Fruit fly (Drosophila melanogaster): ENCODE measurements around the gene sog.

sog gene

DNA sequence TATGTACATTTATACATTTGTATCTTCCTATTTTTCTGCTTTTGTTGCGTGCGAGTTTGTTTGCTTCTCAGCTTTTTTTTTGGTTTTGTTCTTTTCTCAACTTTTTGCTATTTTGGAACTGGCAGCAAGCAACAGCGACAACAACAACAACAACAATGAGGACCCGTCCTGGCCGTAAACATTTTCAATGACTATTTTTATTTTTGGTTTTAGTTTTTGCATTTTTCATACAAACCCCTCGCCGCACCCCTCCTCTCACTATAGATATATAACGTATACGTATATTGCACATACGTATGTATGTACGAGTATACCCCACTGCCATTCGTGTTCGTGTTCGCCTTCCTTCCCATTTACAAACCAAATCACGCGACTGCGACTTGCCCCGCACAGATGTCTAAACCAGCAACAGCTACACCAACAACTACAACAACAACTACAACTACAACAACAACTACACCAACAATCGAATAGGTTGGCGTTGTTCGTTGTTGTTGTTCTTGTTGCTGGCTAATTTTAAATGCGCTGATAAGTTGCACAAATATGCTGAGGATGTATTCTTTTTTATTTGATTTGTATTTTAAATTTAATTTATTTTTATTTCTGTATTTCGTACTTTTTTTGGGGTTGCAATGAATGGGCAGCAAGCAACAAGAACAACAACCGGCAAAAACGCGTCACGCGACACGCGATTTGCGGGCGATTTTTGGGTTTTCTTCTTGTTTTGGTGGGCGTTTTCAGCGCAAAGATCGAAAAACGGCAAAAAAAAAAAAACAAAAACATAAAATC is 12.6 kb downstream of the sog start:
- TF ChIP-seq Vsx2 (GFP tag; optimal IDR thresholded peaks at IDR 0.05; ENCODE audit: partially characterized antibody) (no peak), brk (GFP tag; optimal IDR thresholded peaks at IDR 0.05) (no peak), usp (GFP tag; optimal IDR thresholded peaks at IDR 0.05) (no peak), Hnf4 (GFP tag; optimal IDR thresholded peaks at IDR 0.05) (no peak), Hr78 (GFP tag; optimal IDR thresholded peaks at IDR 0.05) (no peak), Sp1 (GFP tag; optimal IDR thresholded peaks at IDR 0.05) (no peak), HLH106 (tag; optimal IDR thresholded peaks at IDR 0.05) (no peak), pan (optimal IDR thresholded peaks at IDR 0.05) (no peak), Rel (GFP tag; optimal IDR thresholded peaks at IDR 0.05) (no peak), Rel (tag; optimal IDR thresholded peaks at IDR 0.05) (no peak), lola (GFP tag; optimal IDR thresholded peaks at IDR 0.05) (no peak), Jra (GFP tag; optimal IDR thresholded peaks at IDR 0.05) (no peak), Abd-B (GFP tag; optimal IDR thresholded peaks at IDR 0.05) (no peak)

DNA sequence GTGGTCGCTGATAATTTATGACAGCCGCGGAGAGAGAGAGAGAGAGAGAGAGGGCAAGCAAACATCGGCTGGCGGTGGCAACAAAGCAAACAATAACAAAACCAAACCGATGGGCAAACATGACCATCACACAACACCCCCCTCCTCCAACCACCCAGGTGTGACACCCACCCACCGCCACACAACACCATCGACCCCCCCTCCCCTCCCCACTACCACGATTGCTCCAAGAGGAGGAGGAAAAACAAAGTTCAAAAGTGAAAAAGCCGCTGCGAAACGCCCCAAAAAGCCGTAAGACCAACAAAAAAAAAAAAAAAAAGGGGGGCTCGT is 13.6 kb downstream of the sog start:
- TF ChIP-seq ey (GFP tag; optimal IDR thresholded peaks at IDR 0.05), result no peak
- TF ChIP-seq Dfd (GFP tag; optimal IDR thresholded peaks at IDR 0.05), result peak; percentile 29

dm6 chrX:15618953-15619630 is 14.1 kb downstream of the sog start:
- TF ChIP-seq Hr78 (GFP tag; optimal IDR thresholded peaks at IDR 0.05) (no peak), Dif (GFP tag; optimal IDR thresholded peaks at IDR 0.05; ENCODE audit: partially characterized antibody) (no peak), Mio (GFP tag; optimal IDR thresholded peaks at IDR 0.05) (no peak), N (GFP tag; optimal IDR thresholded peaks at IDR 0.05) (no peak), Hr83 (GFP tag; optimal IDR thresholded peaks at IDR 0.05; ENCODE audit: poor library complexity, severe bottlenecking) (no peak), br (GFP tag; optimal IDR thresholded peaks at IDR 0.05) (no peak), GATAd (GFP tag; optimal IDR thresholded peaks at IDR 0.05) (no peak), Hnf4 (GFP tag; optimal IDR thresholded peaks at IDR 0.05) (no peak), lola (GFP tag; optimal IDR thresholded peaks at IDR 0.05) (no peak), psq (GFP tag; optimal IDR thresholded peaks at IDR 0.05) (no peak), dl (GFP tag; optimal IDR thresholded peaks at IDR 0.05; ENCODE audit: insufficient read depth in 1 of 2, partially characterized antibody in 2 of 2) (no peak), rgr (GFP tag; optimal IDR thresholded peaks at IDR 0.05) (peak; percentile 25), CG32264 (GFP tag; optimal IDR thresholded peaks at IDR 0.05) (no peak), Myc (optimal IDR thresholded peaks at IDR 0.05) (no peak), Vsx2 (GFP tag; optimal IDR thresholded peaks at IDR 0.05; ENCODE audit: partially characterized antibody) (no peak), usp (GFP tag; optimal IDR thresholded peaks at IDR 0.05) (no peak), dmrt93B (GFP tag; optimal IDR thresholded peaks at IDR 0.05) (peak; percentile 23), dsf (GFP tag; optimal IDR thresholded peaks at IDR 0.05; ENCODE audit: borderline replicate concordance) (no peak), CrebA (GFP tag; optimal IDR thresholded peaks at IDR 0.05; ENCODE audit: borderline replicate concordance) (no peak), h (GFP tag; optimal IDR thresholded peaks at IDR 0.05) (peak; percentile 39), OdsH (GFP tag; optimal IDR thresholded peaks at IDR 0.05) (peak; percentile 39), Abd-B (GFP tag; optimal IDR thresholded peaks at IDR 0.05) (no peak), foxo (GFP tag; optimal IDR thresholded peaks at IDR 0.05) (peak in 1 of 2 experiments; percentile 53), Rel (GFP tag; optimal IDR thresholded peaks at IDR 0.05) (no peak), Rel (tag; optimal IDR thresholded peaks at IDR 0.05) (no peak), CG9705 (GFP tag; optimal IDR thresholded peaks at IDR 0.05) (no peak), HLH106 (tag; optimal IDR thresholded peaks at IDR 0.05) (peak; percentile 26), jim (GFP tag; optimal IDR thresholded peaks at IDR 0.05) (no peak), brk (GFP tag; optimal IDR thresholded peaks at IDR 0.05) (no peak), Dfd (GFP tag; optimal IDR thresholded peaks at IDR 0.05) (no peak), sv (GFP tag; optimal IDR thresholded peaks at IDR 0.05) (peak; percentile 5), pan (optimal IDR thresholded peaks at IDR 0.05) (no peak), sage (GFP tag; optimal IDR thresholded peaks at IDR 0.05) (no peak), Jra (GFP tag; optimal IDR thresholded peaks at IDR 0.05) (no peak), fru (GFP tag; optimal IDR thresholded peaks at IDR 0.05) (peak; percentile 0), ey (GFP tag; optimal IDR thresholded peaks at IDR 0.05) (peak; percentile 44), Sp1 (GFP tag; optimal IDR thresholded peaks at IDR 0.05) (peak; percentile 12), woc (GFP tag; optimal IDR thresholded peaks at IDR 0.05) (no peak), tai (GFP tag; optimal IDR thresholded peaks at IDR 0.05) (no peak)
